Worm (Caenorhabditis elegans): ENCODE data around the gene nhr-242.

Gene nhr-242

DNA sequence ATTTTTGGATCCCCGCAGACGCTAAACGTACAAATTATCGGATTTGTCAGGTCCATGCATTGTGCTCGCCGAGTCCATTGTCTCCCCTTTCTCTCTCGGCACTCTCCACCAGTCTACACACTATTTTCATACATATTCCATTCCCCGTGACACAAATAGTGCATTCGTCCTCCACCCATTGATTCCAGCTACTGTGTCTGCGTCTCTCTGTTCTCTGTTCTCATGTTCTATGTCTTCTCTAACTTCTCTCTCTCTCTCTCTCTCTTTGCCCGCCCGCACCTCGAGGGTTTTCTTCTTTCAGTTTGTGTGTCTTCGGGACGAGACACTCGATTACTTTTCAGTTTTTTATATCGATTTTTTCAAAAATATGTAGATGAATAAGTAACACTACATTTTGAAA is 18.3 kb upstream of the nhr-242 start (continued):
- TF ChIP-seq ceh-62 (tag; optimal IDR thresholded peaks at IDR 0.05) (no peak), nhr-10 (tag; optimal IDR thresholded peaks at IDR 0.05) (peak; percentile 56), unc-39 (tag; optimal IDR thresholded peaks at IDR 0.05) (no peak), lir-3 (tag; optimal IDR thresholded peaks at IDR 0.05) (no peak), zfp-2 (tag; optimal IDR thresholded peaks at IDR 0.05) (no peak), daf-8 (GFP tag; IDR thresholded peaks at IDR 0.05) (no peak), arid-1 (GFP tag; conservative IDR thresholded peaks at IDR 0.05) (0 out of 2 replicates have a peak, but pooled peaks have one; percentile 26), ztf-7 (tag; optimal IDR thresholded peaks at IDR 0.05) (no peak), cey-2 (tag; optimal IDR thresholded peaks at IDR 0.05; ENCODE audit: borderline replicate concordance, insufficient read depth) (no peak), dmd-8 (GFP tag; IDR thresholded peaks at IDR 0.05) (no peak), ztf-11 (tag; optimal IDR thresholded peaks at IDR 0.05) (no peak), nhr-41 (GFP tag; IDR thresholded peaks at IDR 0.05) (no peak), zfp-3 (GFP tag; conservative IDR thresholded peaks at IDR 0.05) (no peak), hlh-30 (tag; optimal IDR thresholded peaks at IDR 0.05; ENCODE audit: insufficient read depth) (peak; percentile 99), dmd-9 (GFP tag; IDR thresholded peaks at IDR 0.05) (no peak), daf-16 (GFP tag; optimal IDR thresholded peaks at IDR 0.05) (no peak), daf-16 (tag; optimal IDR thresholded peaks at IDR 0.05) (peak; percentile 58), nhr-11 (tag; optimal IDR thresholded peaks at IDR 0.05) (peak; percentile 68), D1046.2 (GFP tag; IDR thresholded peaks at IDR 0.05) (no peak), lsy-2 (tag; optimal IDR thresholded peaks at IDR 0.05) (peak; percentile 58 to 88), nhr-102 (tag; optimal IDR thresholded peaks at IDR 0.05) (peak; percentile 42), nhr-77 (tag; optimal IDR thresholded peaks at IDR 0.05) (peak; percentile 78), T20F7.1 (GFP tag; optimal IDR thresholded peaks at IDR 0.05) (no peak), snpc-1.2 (GFP tag; IDR thresholded peaks at IDR 0.05) (no peak), sdz-12 (GFP tag; optimal IDR thresholded peaks at IDR 0.05) (no peak), mep-1 (tag; optimal IDR thresholded peaks at IDR 0.05) (peak; percentile 85), Y5F2A.4 (GFP tag; optimal IDR thresholded peaks at IDR 0.05) (no peak), ceh-32 (tag; optimal IDR thresholded peaks at IDR 0.05; ENCODE audit: poor library complexity) (no peak), dmd-6 (GFP tag; IDR thresholded peaks at IDR 0.05) (peak; percentile 79), lim-7 (GFP tag; IDR thresholded peaks at IDR 0.05) (no peak), php-3 (GFP tag; IDR thresholded peaks at IDR 0.05) (0 out of 2 replicates have a peak, but pooled peaks have one; percentile 7), lin-39 (tag; optimal IDR thresholded peaks at IDR 0.05) (no peak), tag-97 (GFP tag; IDR thresholded peaks at IDR 0.05) (no peak), nhr-42 (GFP tag; IDR thresholded peaks at IDR 0.05) (peak; percentile 57; the same call in 1 of the 2 replicates), hmg-1.1 (GFP tag; IDR thresholded peaks at IDR 0.05) (peak; percentile 87), ceh-20 (GFP tag; IDR thresholded peaks at IDR 0.05) (peak; percentile 53; the same call in 1 of the 2 replicates), egl-43 (GFP tag; IDR thresholded peaks at IDR 0.05) (no peak), hlh-11 (tag; optimal IDR thresholded peaks at IDR 0.05) (peak; percentile 93), ama-1 (optimal IDR thresholded peaks at IDR 0.05) (peak; percentile 80), saeg-2 (GFP tag; IDR thresholded peaks at IDR 0.05) (no peak), madf-9 (GFP tag; conservative IDR thresholded peaks at IDR 0.05) (no peak), F10B5.3 (tag; optimal IDR thresholded peaks at IDR 0.05) (no peak), mes-2 (tag; optimal IDR thresholded peaks at IDR 0.05; ENCODE audit: poor library complexity, severe bottlenecking) (peak; percentile 73), F37D6.2 (tag; optimal IDR thresholded peaks at IDR 0.05) (peak; percentile 31), mdl-1 (tag; optimal IDR thresholded peaks at IDR 0.05) (peak; percentile 70 to 87), ctbp-1 (GFP tag; IDR thresholded peaks at IDR 0.05) (no peak), F44E2.7 (GFP tag; IDR thresholded peaks at IDR 0.05) (no peak), nhr-237 (tag; optimal IDR thresholded peaks at IDR 0.05) (no peak), nhr-6 (tag; optimal IDR thresholded peaks at IDR 0.05) (peak; percentile 48), unc-62 (GFP tag; optimal IDR thresholded peaks at IDR 0.05 in 1 of 2) (peak in 1 of 2 experiments; percentile 95), unc-62 (tag; optimal IDR thresholded peaks at IDR 0.05) (no peak), duxl-1 (tag; optimal IDR thresholded peaks at IDR 0.05; ENCODE audit: poor library complexity) (peak; percentile 42)

Measured in whole organism, L4 larva.